Worm (Caenorhabditis elegans): ENCODE results near the gene T27A8.7.

- no peak for TF ChIP-seq ama-1 (optimal IDR thresholded peaks at IDR 0.05)
- no peak for TF ChIP-seq tbx-11 (GFP tag; IDR thresholded peaks at IDR 0.05)
- TF ChIP-seq hmg-4 (GFP tag; optimal IDR thresholded peaks at IDR 0.05), result no peak
- no peak for TF ChIP-seq flt-1 (GFP tag; IDR thresholded peaks at IDR 0.05)
- no peak for TF ChIP-seq pes-1 (GFP tag; IDR thresholded peaks at IDR 0.05)
Measured at ce11 chrX:16076470-16076869, 21.1 kb downstream of the T27A8.7 start, which contains the start of gene C30F2.4.

Data from whole organism, early embryonic.